Fruit fly (Drosophila melanogaster): ENCODE data around the gene RpS17.

Gene RpS17

dm6 chr3L:9402157-9402890, 27.3 kb downstream of the RpS17 start, which contains the start of gene eIF4E1:
eIF4E1 (minus strand) TSS chr3L:9402460.
- TF ChIP-seq Eip78C (GFP tag) (peak; percentile 83), svp (GFP tag) (no peak), CG6163 (GFP tag; IDR thresholded peaks at IDR 0.05) (0 out of 3 replicates have a peak, but pooled peaks have one; percentile 0), esn (GFP tag; optimal IDR thresholded peaks at IDR 0.05) (no peak), CG31627 (GFP tag; optimal IDR thresholded peaks at IDR 0.05) (peak; percentile 9), CG9139 (GFP tag; optimal IDR thresholded peaks at IDR 0.05) (no peak), cyc (GFP tag; optimal IDR thresholded peaks at IDR 0.05) (no peak), topi (GFP tag; optimal IDR thresholded peaks at IDR 0.05) (peak; percentile 8), fkh (GFP tag; optimal IDR thresholded peaks at IDR 0.05) (no peak), lz (GFP tag; optimal IDR thresholded peaks at IDR 0.05) (peak; percentile 14)

dm6 chr3L:9401354-9402156, 28.1 kb downstream of the RpS17 start:
- peak; percentile 13 for TF ChIP-seq CG9139 (GFP tag; optimal IDR thresholded peaks at IDR 0.05)
- TF ChIP-seq topi (GFP tag; optimal IDR thresholded peaks at IDR 0.05) = no peak
- no peak for TF ChIP-seq Hr39 (GFP tag; optimal IDR thresholded peaks at IDR 0.05)
- no peak for TF ChIP-seq Sox15 (GFP tag; optimal IDR thresholded peaks at IDR 0.05)
- TF ChIP-seq Lpt (GFP tag; optimal IDR thresholded peaks at IDR 0.05) = no peak
- no peak for TF ChIP-seq lz (GFP tag; optimal IDR thresholded peaks at IDR 0.05)
- peak; percentile 30 for TF ChIP-seq CG1621 (tag; optimal IDR thresholded peaks at IDR 0.05)
- no peak for TF ChIP-seq salr (GFP tag; optimal IDR thresholded peaks at IDR 0.05)
- TF ChIP-seq fd59A (GFP tag; optimal IDR thresholded peaks at IDR 0.05) = no peak
- TF ChIP-seq CG34406 (GFP tag; optimal IDR thresholded peaks at IDR 0.05) = no peak
- no peak for TF ChIP-seq Eip93F (GFP tag; optimal IDR thresholded peaks at IDR 0.05)
- no peak for TF ChIP-seq CG4318 (GFP tag; optimal IDR thresholded peaks at IDR 0.05)
- no peak for TF ChIP-seq cyc (GFP tag; optimal IDR thresholded peaks at IDR 0.05)
- TF ChIP-seq Ets21C (GFP tag; optimal IDR thresholded peaks at IDR 0.05) = no peak
- TF ChIP-seq Hr4 (GFP tag; optimal IDR thresholded peaks at IDR 0.05) = no peak
- TF ChIP-seq Met (GFP tag; optimal IDR thresholded peaks at IDR 0.05) = no peak
- no peak for TF ChIP-seq svp (GFP tag)
- no peak for TF ChIP-seq CG32006 (GFP tag; optimal IDR thresholded peaks at IDR 0.05)
- TF ChIP-seq CG31627 (GFP tag; optimal IDR thresholded peaks at IDR 0.05) = no peak
- no peak for TF ChIP-seq dsx (GFP tag; optimal IDR thresholded peaks at IDR 0.05; ENCODE audit: poor library complexity, severe bottlenecking)
- no peak for TF ChIP-seq Gug (GFP tag; IDR thresholded peaks at IDR 0.05)
- no peak for TF ChIP-seq pdm3 (GFP tag; optimal IDR thresholded peaks at IDR 0.05)
- no peak for TF ChIP-seq esn (GFP tag; optimal IDR thresholded peaks at IDR 0.05)
- TF ChIP-seq OdsH (GFP tag; optimal IDR thresholded peaks at IDR 0.05) = no peak
- TF ChIP-seq CG3032 (tag; optimal IDR thresholded peaks at IDR 0.05) = no peak
- TF ChIP-seq Blimp-1 (GFP tag; optimal IDR thresholded peaks at IDR 0.05) = no peak
- no peak for TF ChIP-seq achi (GFP tag; optimal IDR thresholded peaks at IDR 0.05)
- peak; percentile 56; the same call in 2 of the 3 replicates for TF ChIP-seq CG6163 (GFP tag; IDR thresholded peaks at IDR 0.05)
- TF ChIP-seq CG6854 (GFP tag; optimal IDR thresholded peaks at IDR 0.05) = no peak
- TF ChIP-seq dac (GFP tag; optimal IDR thresholded peaks at IDR 0.05) = no peak
- TF ChIP-seq CG15336 (GFP tag; IDR thresholded peaks at IDR 0.05) = no peak
- TF ChIP-seq CG6808 (GFP tag; optimal IDR thresholded peaks at IDR 0.05) = no peak
- no peak for TF ChIP-seq CG11902 (GFP tag; optimal IDR thresholded peaks at IDR 0.05)
- no peak for TF ChIP-seq CG7368 (GFP tag; optimal IDR thresholded peaks at IDR 0.05)
- TF ChIP-seq fkh (GFP tag; optimal IDR thresholded peaks at IDR 0.05) = peak; percentile 1
- TF ChIP-seq Ets96B (tag; optimal IDR thresholded peaks at IDR 0.05) = no peak
- TF ChIP-seq CG11294 (GFP tag; IDR thresholded peaks at IDR 0.05) = no peak
- TF ChIP-seq CG8632 (GFP tag; optimal IDR thresholded peaks at IDR 0.05) = no peak
- no peak for TF ChIP-seq CG10669 (GFP tag; optimal IDR thresholded peaks at IDR 0.05)
- TF ChIP-seq CG8319 (GFP tag; optimal IDR thresholded peaks at IDR 0.05) = no peak
- TF ChIP-seq CG3919 (GFP tag; optimal IDR thresholded peaks at IDR 0.05) = no peak
- no peak for TF ChIP-seq CG6276 (GFP tag; optimal IDR thresholded peaks at IDR 0.05)
- no peak for TF ChIP-seq eg (GFP tag; IDR thresholded peaks at IDR 0.05)
- TF ChIP-seq Sox102F (GFP tag; optimal IDR thresholded peaks at IDR 0.05) = no peak
- no peak for TF ChIP-seq Smox (GFP tag; optimal IDR thresholded peaks at IDR 0.05)
